Worm (Caenorhabditis elegans): ENCODE measurements around the gene nceh-1.

The nceh-1 gene

ce11 chrV:19410663-19411062 lies 33.4 kb downstream of the nceh-1 start, which contains the start of gene C25F9.5 (continued):
- TF ChIP-seq lir-3 (tag; optimal IDR thresholded peaks at IDR 0.05) (no peak), sdz-12 (GFP tag; optimal IDR thresholded peaks at IDR 0.05) (no peak), lin-1 (GFP tag; IDR thresholded peaks at IDR 0.05) (no peak), F26F4.8 (GFP tag; conservative IDR thresholded peaks at IDR 0.05) (no peak), nhr-28 (tag; optimal IDR thresholded peaks at IDR 0.05) (peak; percentile 47), vab-7 (GFP tag; IDR thresholded peaks at IDR 0.05) (no peak), pqm-1 (tag; optimal IDR thresholded peaks at IDR 0.05) (peak; percentile 87)

ce11 chrV:19416475-19416874 lies 39.2 kb downstream of the nceh-1 start, which contains the start of the genes C25F9.4 and C25F9.9:
C25F9.4 (minus strand) TSS chrV:19416575.
C25F9.9 (plus strand) TSS chrV:19416611.
- TF ChIP-seq nhr-41 (GFP tag; IDR thresholded peaks at IDR 0.05) (no peak), daf-16 (GFP tag; optimal IDR thresholded peaks at IDR 0.05) (no peak), daf-16 (tag; optimal IDR thresholded peaks at IDR 0.05) (peak; percentile 27), dmd-6 (GFP tag; IDR thresholded peaks at IDR 0.05) (peak; percentile 36; the same call in 1 of the 2 replicates), nhr-28 (tag; optimal IDR thresholded peaks at IDR 0.05) (peak; percentile 20), pqm-1 (tag; optimal IDR thresholded peaks at IDR 0.05) (peak; percentile 41), unc-62 (GFP tag; optimal IDR thresholded peaks at IDR 0.05 in 1 of 2) (peak in 1 of 2 experiments; percentile 29), unc-62 (tag; optimal IDR thresholded peaks at IDR 0.05) (no peak), hlh-11 (tag; optimal IDR thresholded peaks at IDR 0.05) (no peak), lin-15B (tag; optimal IDR thresholded peaks at IDR 0.05) (no peak), attf-4 (tag; optimal IDR thresholded peaks at IDR 0.05) (no peak), ceh-82 (tag; optimal IDR thresholded peaks at IDR 0.05) (no peak)

DNA sequence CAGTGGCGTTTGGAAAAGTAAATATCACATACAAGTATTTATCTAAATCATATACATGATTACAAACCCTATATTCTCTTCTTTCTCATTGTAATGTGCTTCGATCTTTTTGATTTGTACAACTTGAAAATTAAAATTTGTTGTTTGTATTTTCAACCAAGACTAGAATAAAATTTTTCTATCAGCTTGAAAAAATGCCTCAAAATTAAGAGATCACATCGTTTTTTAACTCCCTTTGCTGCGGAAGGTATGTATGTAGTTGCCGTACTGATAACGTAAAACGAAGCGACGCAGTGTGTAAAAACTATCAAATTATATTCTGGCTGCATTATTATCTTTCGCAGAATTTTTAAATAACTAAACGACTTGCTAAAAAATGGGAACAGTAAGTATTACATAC lies 40.6 kb downstream of the nceh-1 start, which contains the start of gene C25F9.15:
C25F9.15 (plus strand) TSS at position 301 of the 400 bp plus-strand sequence.
- TF ChIP-seq dmd-8 (GFP tag; IDR thresholded peaks at IDR 0.05), result no peak
- peak; percentile 30 for TF ChIP-seq dve-1 (tag; optimal IDR thresholded peaks at IDR 0.05; ENCODE audit: insufficient read depth)
- TF ChIP-seq pqm-1 (tag; optimal IDR thresholded peaks at IDR 0.05), result peak; percentile 34
- peak; percentile 30 for TF ChIP-seq nhr-28 (tag; optimal IDR thresholded peaks at IDR 0.05)
- no peak for TF ChIP-seq zfp-3 (GFP tag; conservative IDR thresholded peaks at IDR 0.05)

DNA sequence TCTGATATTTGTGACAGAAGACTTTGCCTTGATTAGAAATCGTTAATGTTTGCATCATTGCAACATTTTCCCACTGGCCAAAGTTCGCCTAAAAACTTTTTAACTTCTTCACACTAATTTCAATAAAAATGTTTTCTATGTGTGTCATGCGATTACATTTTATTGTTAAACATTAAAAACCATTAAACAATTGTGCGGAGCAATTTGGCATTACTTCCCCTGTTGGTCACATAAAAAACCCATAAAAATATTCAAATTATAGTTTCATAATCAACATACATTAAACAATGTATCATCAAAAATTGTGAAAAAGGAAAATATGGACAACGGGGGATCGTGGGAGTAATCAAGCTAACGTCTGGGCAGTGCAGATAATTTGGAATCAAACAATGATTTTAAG lies 42.1 kb downstream of the nceh-1 start:
- TF ChIP-seq nhr-28 (tag; optimal IDR thresholded peaks at IDR 0.05) (peak; percentile 6), php-3 (GFP tag; IDR thresholded peaks at IDR 0.05) (peak; percentile 94)

ce11 chrV:19421131-19421530 lies 43.9 kb downstream of the nceh-1 start, which contains the start of gene C25F9.2:
C25F9.2 (plus strand) TSS chrV:19421471.
- TF ChIP-seq ceh-62 (tag; optimal IDR thresholded peaks at IDR 0.05), result no peak
- no peak for TF ChIP-seq madf-9 (GFP tag; conservative IDR thresholded peaks at IDR 0.05)
- TF ChIP-seq mxl-3 (GFP tag; optimal IDR thresholded peaks at IDR 0.05), result no peak

DNA sequence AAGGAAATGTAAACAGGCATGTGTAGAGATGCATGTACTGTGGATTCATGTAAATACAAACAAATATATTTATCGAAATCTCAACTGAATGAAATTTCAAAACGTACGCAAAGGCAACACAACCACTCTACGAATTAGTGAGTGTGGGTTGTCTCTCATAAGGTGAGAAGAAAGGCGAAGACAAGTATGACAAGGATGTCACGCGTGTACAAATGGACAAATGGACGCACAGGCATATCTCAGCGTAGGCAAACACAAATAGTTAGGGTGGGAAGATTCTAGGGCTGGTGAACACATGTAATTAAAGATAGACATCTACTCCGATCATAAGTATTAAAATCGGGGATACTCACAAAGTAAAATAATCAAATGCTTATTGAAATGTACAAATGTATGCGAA lies 50.9 kb downstream of the nceh-1 start:
- no peak for TF ChIP-seq lin-13 (GFP tag; optimal IDR thresholded peaks at IDR 0.05)
- no peak for TF ChIP-seq Y75B8A.6 (GFP tag; IDR thresholded peaks at IDR 0.05)
- no peak for TF ChIP-seq hmg-1.1 (GFP tag; IDR thresholded peaks at IDR 0.05)
- peak in 1 of 2 experiments; percentile 61 for TF ChIP-seq unc-62 (GFP tag; optimal IDR thresholded peaks at IDR 0.05 in 1 of 2)
- no peak for TF ChIP-seq unc-62 (tag; optimal IDR thresholded peaks at IDR 0.05)
- TF ChIP-seq zfp-3 (GFP tag; conservative IDR thresholded peaks at IDR 0.05), result no peak
- TF ChIP-seq nhr-10 (tag; optimal IDR thresholded peaks at IDR 0.05), result no peak
- TF ChIP-seq dve-1 (tag; optimal IDR thresholded peaks at IDR 0.05; ENCODE audit: insufficient read depth), result no peak
- TF ChIP-seq fkh-10 (GFP tag; optimal IDR thresholded peaks at IDR 0.05), result no peak
- no peak for TF ChIP-seq tra-1 (GFP tag; IDR thresholded peaks at IDR 0.05)
- peak; percentile 77 for TF ChIP-seq hlh-30 (tag; optimal IDR thresholded peaks at IDR 0.05; ENCODE audit: insufficient read depth)
- TF ChIP-seq Y48G9A.11 (GFP tag; IDR thresholded peaks at IDR 0.05), result no peak
- peak; percentile 19 for TF ChIP-seq mxl-3 (GFP tag; optimal IDR thresholded peaks at IDR 0.05)
- no peak for TF ChIP-seq gei-8 (GFP tag; optimal IDR thresholded peaks at IDR 0.05)
- TF ChIP-seq T26A8.4 (GFP tag; IDR thresholded peaks at IDR 0.05), result no peak
- no peak for TF ChIP-seq zfp-2 (tag; optimal IDR thresholded peaks at IDR 0.05)
- no peak for TF ChIP-seq egl-27 (tag; optimal IDR thresholded peaks at IDR 0.05)
- no peak for TF ChIP-seq nhr-76 (tag; optimal IDR thresholded peaks at IDR 0.05)
- no peak for TF ChIP-seq F26F4.8 (GFP tag; conservative IDR thresholded peaks at IDR 0.05)
- TF ChIP-seq lir-3 (tag; optimal IDR thresholded peaks at IDR 0.05), result no peak
- no peak for TF ChIP-seq saeg-2 (GFP tag; IDR thresholded peaks at IDR 0.05)
- no peak for TF ChIP-seq nhr-41 (GFP tag; IDR thresholded peaks at IDR 0.05)
- TF ChIP-seq F44E2.7 (GFP tag; IDR thresholded peaks at IDR 0.05), result no peak
- TF ChIP-seq hlh-11 (tag; optimal IDR thresholded peaks at IDR 0.05), result peak; percentile 11
- no peak for TF ChIP-seq ctbp-1 (GFP tag; IDR thresholded peaks at IDR 0.05)
- TF ChIP-seq lin-38 (GFP tag; IDR thresholded peaks at IDR 0.05), result no peak

All from whole organism, L4 larva.